Worm (Caenorhabditis elegans): ENCODE results near the gene F35H10.5.

The F35H10.5 gene

ce11 chrIV:8300468-8300867, at the start of gene F35H10.5:
F35H10.5 (plus strand) TSS chrIV:8300768.
- TF ChIP-seq ztf-1 (GFP tag; conservative IDR thresholded peaks at IDR 0.05) (no peak), skn-1 (tag; optimal IDR thresholded peaks at IDR 0.05) (no peak), lin-39 (tag; optimal IDR thresholded peaks at IDR 0.05) (no peak), mdl-1 (tag; optimal IDR thresholded peaks at IDR 0.05) (no peak), nhr-25 (tag; optimal IDR thresholded peaks at IDR 0.05) (no peak), lin-13 (GFP tag; optimal IDR thresholded peaks at IDR 0.05) (no peak)

DNA sequence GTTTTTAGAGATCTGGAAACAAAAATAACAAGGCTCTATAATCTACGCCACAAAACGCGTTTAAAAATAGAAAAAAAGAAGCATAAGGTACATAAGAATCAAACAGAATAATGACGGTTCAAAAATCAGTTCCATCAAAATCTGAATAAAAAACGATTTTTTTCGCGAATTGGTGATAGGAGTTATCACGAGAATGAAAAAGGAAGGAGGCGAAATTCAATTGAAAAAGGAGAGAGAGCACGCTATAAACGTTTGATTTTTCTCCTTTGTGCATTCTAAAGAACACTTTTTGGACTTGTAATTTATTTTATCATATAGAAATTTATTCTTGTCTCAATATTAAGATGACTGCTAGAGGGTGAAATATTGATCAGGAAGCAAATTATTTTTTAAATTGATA, 49.2 kb upstream of the F35H10.5 start:
- TF ChIP-seq zag-1 (tag; optimal IDR thresholded peaks at IDR 0.05) (no peak), gmeb-1 (tag; optimal IDR thresholded peaks at IDR 0.05) (no peak), fos-1 (tag; optimal IDR thresholded peaks at IDR 0.05) (peak; percentile 56), elt-3 (tag; optimal IDR thresholded peaks at IDR 0.05) (no peak), sma-3 (GFP tag; optimal IDR thresholded peaks at IDR 0.05) (no peak), sma-9 (GFP tag; optimal IDR thresholded peaks at IDR 0.05) (peak; percentile 27), sma-9 (tag; optimal IDR thresholded peaks at IDR 0.05) (no peak), nhr-21 (tag; optimal IDR thresholded peaks at IDR 0.05) (no peak), unc-39 (tag; optimal IDR thresholded peaks at IDR 0.05) (no peak)

- TF ChIP-seq C34F6.9 (tag; optimal IDR thresholded peaks at IDR 0.05) (peak; percentile 62), aly-2 (tag; optimal IDR thresholded peaks at IDR 0.05) (no peak), lin-11 (tag; optimal IDR thresholded peaks at IDR 0.05) (peak; percentile 66), nhr-77 (tag; optimal IDR thresholded peaks at IDR 0.05) (no peak), unc-39 (tag; optimal IDR thresholded peaks at IDR 0.05) (no peak), elt-1 (tag; optimal IDR thresholded peaks at IDR 0.05) (no peak), sma-3 (GFP tag; optimal IDR thresholded peaks at IDR 0.05) (peak; percentile 56), nhr-129 (tag; optimal IDR thresholded peaks at IDR 0.05) (peak; percentile 81), F13H6.1 (tag; optimal IDR thresholded peaks at IDR 0.05) (peak; percentile 63), mab-5 (tag; optimal IDR thresholded peaks at IDR 0.05) (peak; percentile 25), Y55F3AM.14 (GFP tag; optimal IDR thresholded peaks at IDR 0.05) (peak; percentile 47), nhr-23 (tag; optimal IDR thresholded peaks at IDR 0.05) (no peak), skn-1 (tag; optimal IDR thresholded peaks at IDR 0.05) (peak; percentile 18), gmeb-1 (tag; optimal IDR thresholded peaks at IDR 0.05) (peak; percentile 53), lin-39 (tag; optimal IDR thresholded peaks at IDR 0.05) (no peak), fos-1 (tag; optimal IDR thresholded peaks at IDR 0.05) (peak; percentile 66), crh-2 (tag; optimal IDR thresholded peaks at IDR 0.05) (peak; percentile 58), mdl-1 (tag; optimal IDR thresholded peaks at IDR 0.05) (peak; percentile 52 to 66), sem-4 (tag; optimal IDR thresholded peaks at IDR 0.05) (peak; percentile 35), lsy-2 (tag; optimal IDR thresholded peaks at IDR 0.05) (peak; percentile 45 to 65), nhr-25 (tag; optimal IDR thresholded peaks at IDR 0.05) (peak; percentile 26), sma-9 (GFP tag; optimal IDR thresholded peaks at IDR 0.05) (peak; percentile 75), sma-9 (tag; optimal IDR thresholded peaks at IDR 0.05) (no peak), unc-55 (GFP tag; optimal IDR thresholded peaks at IDR 0.05) (peak; percentile 90), nhr-21 (tag; optimal IDR thresholded peaks at IDR 0.05) (peak; percentile 77), ceh-16 (tag; optimal IDR thresholded peaks at IDR 0.05) (peak; percentile 15), lin-13 (GFP tag; optimal IDR thresholded peaks at IDR 0.05) (peak; percentile 46)
Observed at ce11 chrIV:8252856-8253255, 47.7 kb upstream of the F35H10.5 start.

DNA sequence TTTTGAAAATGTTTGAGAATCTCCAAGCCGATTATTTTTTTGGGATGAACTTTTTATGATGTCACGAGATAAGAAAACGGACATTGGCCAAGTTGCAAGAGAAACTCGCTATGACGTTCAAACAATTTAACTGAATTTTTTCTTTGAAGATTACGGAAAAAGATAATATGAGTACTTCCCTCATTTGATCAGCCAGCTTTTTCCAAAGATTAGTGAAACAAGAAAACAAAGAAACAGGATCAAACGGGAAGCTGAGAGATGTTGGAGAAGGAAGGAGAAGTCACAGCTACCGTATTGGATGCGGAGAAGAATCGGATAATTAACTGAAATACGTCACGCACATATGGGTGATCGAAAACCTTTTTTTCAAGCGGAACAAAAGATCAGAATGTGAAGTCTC, 46.4 kb upstream of the F35H10.5 start:
- TF ChIP-seq lsy-2 (tag; optimal IDR thresholded peaks at IDR 0.05), result peak in 1 of 2 experiments; percentile 0
- no peak for TF ChIP-seq unc-62 (GFP tag; optimal IDR thresholded peaks at IDR 0.05)
- peak; percentile 51 for TF ChIP-seq nhr-21 (tag; optimal IDR thresholded peaks at IDR 0.05)

- TF ChIP-seq nhr-21 (tag; optimal IDR thresholded peaks at IDR 0.05) (no peak), C34F6.9 (tag; optimal IDR thresholded peaks at IDR 0.05) (no peak), ztf-1 (GFP tag; conservative IDR thresholded peaks at IDR 0.05) (no peak), nhr-23 (tag; optimal IDR thresholded peaks at IDR 0.05) (no peak), sma-9 (GFP tag; optimal IDR thresholded peaks at IDR 0.05) (peak; percentile 54), sma-9 (tag; optimal IDR thresholded peaks at IDR 0.05) (no peak), sem-4 (tag; optimal IDR thresholded peaks at IDR 0.05) (no peak), elt-3 (tag; optimal IDR thresholded peaks at IDR 0.05) (no peak), ceh-16 (tag; optimal IDR thresholded peaks at IDR 0.05) (no peak), skn-1 (tag; optimal IDR thresholded peaks at IDR 0.05) (no peak), nhr-129 (tag; optimal IDR thresholded peaks at IDR 0.05) (no peak), aly-2 (tag; optimal IDR thresholded peaks at IDR 0.05) (no peak), peb-1 (tag; optimal IDR thresholded peaks at IDR 0.05) (no peak), nhr-6 (tag; optimal IDR thresholded peaks at IDR 0.05) (no peak), alr-1 (tag; optimal IDR thresholded peaks at IDR 0.05) (no peak), gmeb-1 (tag; optimal IDR thresholded peaks at IDR 0.05) (no peak), elt-1 (tag; optimal IDR thresholded peaks at IDR 0.05) (peak; percentile 89), ama-1 (optimal IDR thresholded peaks at IDR 0.05) (no peak), nhr-237 (tag; optimal IDR thresholded peaks at IDR 0.05) (no peak), lin-39 (tag; optimal IDR thresholded peaks at IDR 0.05) (no peak), fos-1 (tag; optimal IDR thresholded peaks at IDR 0.05) (peak; percentile 37), ztf-4 (tag; optimal IDR thresholded peaks at IDR 0.05) (no peak), crh-2 (tag; optimal IDR thresholded peaks at IDR 0.05) (no peak), ZK546.5 (tag; optimal IDR thresholded peaks at IDR 0.05) (no peak)
Observed at ce11 chrIV:8255221-8255620, 45.3 kb upstream of the F35H10.5 start.

Measured in whole organism, L2 larva.